Fruit fly (Drosophila melanogaster) Kc167 (cell line): Measurements from ENCODE around the gene RpS5a.

Experiments used
- h ChIP-seq: fragments of >200 bp; optimal IDR thresholded peaks from 3 replicates; lab custom pipeline; 2018; ENCODE audit warnings: missing external identifiers
- psq ChIP-seq: fragments of >200 bp; optimal IDR thresholded peaks from 2 replicates; lab custom pipeline; 2017; ENCODE audit warnings: missing external identifiers
- ttk ChIP-seq: sonication (Bioruptor generic); optimal IDR thresholded peaks from 2 replicates; lab custom pipeline; 2017; ENCODE audit warnings: missing external identifiers

- no peak for TF ChIP-seq psq (lab: Kevin White, UChicago)
- no peak for TF ChIP-seq h (lab: Kevin White, UChicago)
- TF ChIP-seq ttk (lab: Kevin White, UChicago), result no peak
Measured at dm6 chrX:17159819-17160218, 11.8 kb upstream of the RpS5a start, which contains the start of gene baz.
